Worm (Caenorhabditis elegans) whole organism, L4/young adult: ENCODE measurements around the gene Y102A5C.27.

ENCODE experiments used
- W03F9.2 ChIP-seq: fragments of 150-350 bp; optimal IDR thresholded peaks from 2 replicates; lab custom pipeline; 2014; ENCODE audit warnings: missing biosample characterization, missing genetic modification characterization
- dao-5 ChIP-seq: sonication (generic microtip); optimal IDR thresholded peaks from 2 replicates; lab custom pipeline; 2016; ENCODE audit warnings: missing genotype, missing genetic modification characterization, moderate library complexity, missing compliant biosample characterization
- him-1 ChIP-seq: sonication (generic microtip); optimal IDR thresholded peaks from 2 replicates; lab custom pipeline; 2016; ENCODE audit warnings: missing genotype, missing genetic modification reagents, missing genetic modification characterization, missing compliant biosample characterization

DNA sequence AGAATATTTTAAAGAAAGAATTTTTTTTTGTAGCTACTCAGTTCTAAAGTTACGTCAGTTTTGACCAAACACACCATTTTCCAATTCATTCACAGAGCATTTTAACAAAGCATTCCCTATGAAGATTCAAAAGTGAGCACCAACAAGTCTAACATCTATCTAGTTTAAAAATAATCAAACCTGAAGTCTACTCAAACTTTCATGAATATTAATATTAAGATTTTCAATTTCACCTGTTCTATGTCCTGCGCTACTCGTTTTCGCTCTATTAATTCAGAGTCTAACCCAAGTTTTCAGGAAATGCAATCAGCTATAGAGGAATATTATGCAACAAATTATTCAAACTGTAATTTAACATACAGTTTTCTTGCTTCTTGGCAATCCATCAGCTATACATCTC is 16.4 kb downstream of the Y102A5C.27 start, which contains the start of gene srh-119:
- TF ChIP-seq him-1 (tag; lab: Kevin White, UChicago) (no peak), dao-5 (no peak), W03F9.2 (tag; lab: Kevin White, UChicago) (no peak)
